Fruit fly (Drosophila melanogaster): ENCODE results near the gene SkpA.

DNA sequence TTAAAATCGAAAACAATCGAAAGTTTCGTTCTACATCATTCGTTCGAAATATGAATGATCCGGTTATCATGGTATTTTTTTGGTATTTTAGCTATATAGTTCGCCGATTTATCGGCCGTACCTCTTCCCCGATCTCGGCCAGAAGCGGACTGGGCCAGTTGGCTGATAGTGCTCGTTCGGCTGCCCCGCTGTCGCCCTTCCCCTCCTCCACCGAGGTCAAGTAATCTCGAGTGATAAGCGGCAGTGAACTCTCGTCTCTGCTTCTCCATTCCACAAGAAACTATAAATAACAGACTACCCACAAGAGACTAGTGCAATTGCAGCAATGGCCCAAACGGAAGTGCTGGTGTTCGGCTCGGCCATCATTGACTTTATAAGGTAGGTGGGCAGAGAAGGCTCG lies 32.6 kb upstream of the SkpA start, which contains the start of gene CG13369:
- TF ChIP-seq pan (optimal IDR thresholded peaks at IDR 0.05) (no peak), CG8478 (optimal IDR thresholded peaks at IDR 0.05) (no peak), EcR (GFP tag; optimal IDR thresholded peaks at IDR 0.05) (no peak), psq (optimal IDR thresholded peaks at IDR 0.05) (no peak), Dll (optimal IDR thresholded peaks at IDR 0.05) (no peak)
